Worm (Caenorhabditis elegans) whole organism, L1 larva: Measurements from ENCODE around the gene sdz-20.
A peak's percentile ranks its signal among the peaks of the same experiment; 100 is the strongest.

Source experiments
- C04F5.9 ChIP-seq: sonication (generic microtip); optimal IDR thresholded peaks from 2 replicates; lab custom pipeline; 2016; ENCODE audit warnings: missing genetic modification characterization, missing compliant biosample characterization
- F16B12.6 ChIP-seq: fragments of 150-350 bp; optimal IDR thresholded peaks from 2 replicates; lab custom pipeline; 2014; ENCODE audit warnings: missing biosample characterization, missing genetic modification characterization
- blmp-1 ChIP-seq: fragments of 150-350 bp; optimal IDR thresholded peaks from 2 replicates; lab custom pipeline; 2014; ENCODE audit warnings: missing biosample characterization, missing genetic modification characterization
- ceh-63 ChIP-seq: fragments of 200-800 bp; sonication (Bioruptor generic); optimal IDR thresholded peaks from 2 replicates; lab custom pipeline; 2018; ENCODE audit warnings: mild to moderate bottlenecking, missing genetic modification characterization, missing compliant biosample characterization
- ceh-8 ChIP-seq: fragments of 200-800 bp; sonication (Bioruptor generic); optimal IDR thresholded peaks from 2 replicates; lab custom pipeline; 2018; ENCODE audit warnings: mild to moderate bottlenecking, missing genetic modification characterization, moderate library complexity, missing compliant biosample characterization
- ceh-82 ChIP-seq, 3 experiments: fragments of 150-350 bp in 1 of 3; sonication (generic microtip) in 2 of 3; optimal IDR thresholded peaks; 2 replicates each; lab custom pipeline; 2014 to 2017; ENCODE audit warnings: missing biosample characterization in 3 of 3, missing genetic modification characterization in 3 of 3
- ceh-88 ChIP-seq: fragments of 200-800 bp; sonication (Bioruptor generic); IDR thresholded peaks from 2 replicates; pipeline ENCODE4 v1.3.6; 2022; ENCODE audit warnings: missing genetic modification characterization, missing compliant biosample characterization
- dsc-1 ChIP-seq: sonication (generic microtip); optimal IDR thresholded peaks from 2 replicates; lab custom pipeline; 2016; ENCODE audit warnings: mild to moderate bottlenecking, missing genetic modification characterization, missing compliant biosample characterization
- efl-1 ChIP-seq, 4 experiments: fragments of 150-350 bp; optimal IDR thresholded peaks in 3 of 4; peaks in 1 of 4; 1 replicate in 1 of 4; 2 replicates in 3 of 4; lab custom pipeline; 2014; ENCODE audit warnings: missing biosample characterization in 2 of 4, missing genetic modification characterization in 2 of 4, missing genetic modification reagents in 2 of 4
- egl-13 ChIP-seq: sonication (generic microtip); optimal IDR thresholded peaks from 2 replicates; lab custom pipeline; 2016; ENCODE audit warnings: missing genotype, missing genetic modification reagents, missing genetic modification characterization, missing compliant biosample characterization
- fkh-4 ChIP-seq: sonication (generic microtip); optimal IDR thresholded peaks from 2 replicates; lab custom pipeline; 2016; ENCODE audit warnings: missing compliant biosample characterization, missing genetic modification characterization, borderline replicate concordance
- fkh-8 ChIP-seq: sonication (generic microtip); optimal IDR thresholded peaks from 2 replicates; lab custom pipeline; 2016; ENCODE audit warnings: mild to moderate bottlenecking, missing genetic modification characterization, missing compliant biosample characterization
- fos-1 ChIP-seq: fragments of 150-350 bp; optimal IDR thresholded peaks from 2 replicates; lab custom pipeline; 2014; ENCODE audit warnings: missing biosample characterization, missing genetic modification characterization
- hlh-17 ChIP-seq: fragments of 200-800 bp; sonication (Bioruptor generic); optimal IDR thresholded peaks from 2 replicates; lab custom pipeline; 2018; ENCODE audit warnings: missing genetic modification characterization, mild to moderate bottlenecking, missing compliant biosample characterization, moderate library complexity, borderline replicate concordance
- hpl-2 ChIP-seq: fragments of 150-350 bp; optimal IDR thresholded peaks from 2 replicates; lab custom pipeline; 2014; ENCODE audit warnings: missing biosample characterization, missing genetic modification reagents, missing genetic modification characterization
- isw-1 ChIP-seq: fragments of 200-800 bp; sonication (Bioruptor generic); IDR thresholded peaks from 2 replicates; pipeline ENCODE4 v1.3.6; 2022; ENCODE audit warnings: missing genetic modification characterization, missing compliant biosample characterization
- jun-1 ChIP-seq: fragments of 150-350 bp; optimal IDR thresholded peaks from 2 replicates; lab custom pipeline; 2014; ENCODE audit warnings: missing biosample characterization, missing genetic modification reagents, missing genetic modification characterization
- lin-14 ChIP-seq: fragments of 200-800 bp; sonication (Bioruptor generic); optimal IDR thresholded peaks from 2 replicates; lab custom pipeline; 2018; ENCODE audit warnings: mild to moderate bottlenecking, missing genetic modification characterization, moderate library complexity, missing compliant biosample characterization
- lin-15B ChIP-seq: fragments of 150-350 bp; sonication (generic microtip); optimal IDR thresholded peaks from 3 replicates; lab custom pipeline; 2014; ENCODE audit warnings: missing biosample characterization, missing genetic modification characterization
- lin-35 ChIP-seq, 2 experiments: fragments of 150-350 bp; optimal IDR thresholded peaks; 2 replicates each; lab custom pipeline; 2014; ENCODE audit warnings: missing biosample characterization in 2 of 2, missing genetic modification characterization in 2 of 2, missing genetic modification reagents in 2 of 2
- lin-39 ChIP-seq: fragments of 150-350 bp; optimal IDR thresholded peaks from 2 replicates; lab custom pipeline; 2014; ENCODE audit warnings: missing biosample characterization, missing genetic modification reagents, missing genetic modification characterization
- lsy-2 ChIP-seq, 2 experiments: fragments of 150-350 bp; optimal IDR thresholded peaks; 2 replicates each; lab custom pipeline; 2014; ENCODE audit warnings: missing biosample characterization in 2 of 2, missing genetic modification characterization in 2 of 2
- mep-1 ChIP-seq: fragments of 150-350 bp; optimal IDR thresholded peaks from 2 replicates; lab custom pipeline; 2014; ENCODE audit warnings: missing biosample characterization, missing genetic modification characterization
- nhr-12 ChIP-seq: sonication (generic microtip); optimal IDR thresholded peaks from 2 replicates; lab custom pipeline; 2017; ENCODE audit warnings: missing biosample characterization, missing genetic modification characterization
- nhr-19 ChIP-seq: fragments of 200-800 bp; sonication (Bioruptor generic); conservative IDR thresholded peaks from 2 replicates; pipeline ENCODE4 v1.3.6; 2022; ENCODE audit warnings: missing genetic modification characterization, missing compliant biosample characterization
- nhr-20 ChIP-seq: sonication (generic microtip); optimal IDR thresholded peaks from 2 replicates; lab custom pipeline; 2016; ENCODE audit warnings: mild to moderate bottlenecking, missing genetic modification characterization, missing compliant biosample characterization
- nhr-28 ChIP-seq: fragments of 150-350 bp; optimal IDR thresholded peaks from 2 replicates; lab custom pipeline; 2014; ENCODE audit warnings: missing biosample characterization, missing genetic modification characterization
- nhr-47 ChIP-seq: sonication (generic microtip); optimal IDR thresholded peaks from 2 replicates; lab custom pipeline; 2016; ENCODE audit warnings: mild to moderate bottlenecking, missing genetic modification characterization, moderate library complexity, missing compliant biosample characterization
- nhr-71 ChIP-seq: sonication (generic microtip); optimal IDR thresholded peaks from 2 replicates; lab custom pipeline; 2016; ENCODE audit warnings: mild to moderate bottlenecking, missing genetic modification characterization, moderate library complexity, missing compliant biosample characterization
- nhr-77 ChIP-seq: fragments of 150-350 bp; optimal IDR thresholded peaks from 2 replicates; lab custom pipeline; 2014; ENCODE audit warnings: missing biosample characterization, missing genetic modification characterization
- nhr-84 ChIP-seq: sonication (generic microtip); optimal IDR thresholded peaks from 2 replicates; lab custom pipeline; 2017; ENCODE audit warnings: missing biosample characterization, missing genetic modification characterization
- nhr-90 ChIP-seq: sonication (generic microtip); optimal IDR thresholded peaks from 2 replicates; lab custom pipeline; 2016; ENCODE audit warnings: mild to moderate bottlenecking, missing genetic modification characterization, missing compliant biosample characterization; ENCODE audit not compliant: poor library complexity
- pax-3 ChIP-seq: fragments of 200-800 bp; sonication (Bioruptor generic); optimal IDR thresholded peaks from 2 replicates; lab custom pipeline; 2018; ENCODE audit warnings: mild to moderate bottlenecking, missing genetic modification characterization, moderate library complexity, missing compliant biosample characterization
- sox-4 ChIP-seq: sonication (generic microtip); optimal IDR thresholded peaks from 2 replicates; lab custom pipeline; 2016; ENCODE audit warnings: missing genetic modification characterization, missing compliant biosample characterization
- swsn-7 ChIP-seq: sonication (generic microtip); optimal IDR thresholded peaks from 2 replicates; lab custom pipeline; 2016; ENCODE audit warnings: missing genetic modification characterization, missing compliant biosample characterization
- tbx-2 ChIP-seq: sonication (generic microtip); optimal IDR thresholded peaks from 2 replicates; lab custom pipeline; 2016; ENCODE audit warnings: missing genetic modification characterization, missing compliant biosample characterization
- zip-4 ChIP-seq: fragments of 200-800 bp; sonication (Bioruptor generic); optimal IDR thresholded peaks from 2 replicates; lab custom pipeline; 2018; ENCODE audit warnings: mild to moderate bottlenecking, missing genetic modification characterization, moderate library complexity, missing compliant biosample characterization
- ztf-4 ChIP-seq: fragments of 150-350 bp; optimal IDR thresholded peaks from 2 replicates; lab custom pipeline; 2014; ENCODE audit warnings: missing biosample characterization, missing genetic modification characterization

The sdz-20 gene

DNA sequence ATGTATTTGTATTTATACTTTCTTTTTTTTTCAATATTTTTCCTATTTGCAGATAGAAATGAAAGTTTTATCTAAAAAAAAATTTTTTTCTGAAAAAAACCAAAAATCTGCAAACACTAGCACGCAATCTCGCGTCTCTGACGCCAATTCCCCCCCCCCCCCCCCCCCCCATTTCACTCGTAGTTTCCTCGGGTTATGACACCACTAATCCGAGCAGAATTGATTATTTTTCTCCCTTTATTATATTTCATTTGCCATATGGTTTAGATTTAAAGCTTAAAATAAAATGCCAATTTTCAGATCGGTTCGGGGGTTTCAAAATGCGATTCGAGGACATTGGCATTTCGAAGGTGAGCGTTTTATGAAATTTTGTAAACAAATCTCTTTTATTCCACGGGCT, 12.9 kb downstream of the sdz-20 start, which contains the start of gene mtm-6:
mtm-6 (plus strand) TSS at position 301 of the 400 bp plus-strand sequence.
- TF ChIP-seq F16B12.6 (tag; lab: Kevin White, UChicago) (peak; percentile 70), nhr-90 (tag; lab: Kevin White, UChicago) (no peak), lsy-2 (tag; optimal IDR thresholded peaks at IDR 0.05; lab: Kevin White, UChicago) (peak in 1 of 2 experiments; percentile 23), pax-3 (tag; lab: Kevin White, UChicago) (no peak)

DNA sequence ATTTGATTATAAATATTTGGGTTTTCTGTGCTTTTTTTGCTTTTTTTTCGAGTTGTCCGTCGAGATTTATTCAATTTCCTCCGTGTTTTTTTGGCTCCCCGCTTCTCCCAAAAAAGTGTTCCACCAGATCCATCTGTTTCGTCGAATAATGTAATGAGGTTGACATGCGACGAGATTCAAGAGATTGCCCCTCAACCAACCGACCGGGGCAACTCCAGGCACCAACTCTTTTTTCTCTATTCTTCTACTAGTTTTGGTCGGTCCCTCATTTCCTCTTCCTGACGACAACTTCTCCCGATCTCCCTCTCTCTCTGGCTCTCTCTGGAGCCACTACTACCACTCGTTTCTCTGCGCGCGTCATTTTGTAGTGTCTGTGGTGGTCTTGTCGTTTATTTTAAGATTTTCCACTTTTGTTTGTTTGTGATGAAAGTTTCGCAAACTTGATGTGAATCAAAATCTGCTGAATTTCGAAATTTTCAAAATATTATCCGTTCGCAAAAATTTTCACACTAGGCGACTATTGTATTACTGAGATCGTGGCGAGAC, 14.0 kb downstream of the sdz-20 start:
- peak; percentile 28 for TF ChIP-seq tbx-2
- TF ChIP-seq ceh-82 (tag; optimal IDR thresholded peaks at IDR 0.05; lab: Kevin White, UChicago), result peak in 2 of 3 experiments; percentile 7 to 48
- TF ChIP-seq lsy-2 (tag; optimal IDR thresholded peaks at IDR 0.05; lab: Kevin White, UChicago), result peak in 1 of 2 experiments; percentile 18
- peak; percentile 9 for TF ChIP-seq fkh-8
- TF ChIP-seq lin-14 (GFP tag; lab: Kevin White, UChicago), result peak; percentile 77
- no peak for TF ChIP-seq nhr-77 (tag; lab: Kevin White, UChicago)
- TF ChIP-seq swsn-7 (tag; lab: Kevin White, UChicago), result peak; percentile 0
- TF ChIP-seq nhr-71 (tag; lab: Kevin White, UChicago), result peak; percentile 33
- peak; percentile 66 for TF ChIP-seq dsc-1 (tag; lab: Kevin White, UChicago)
- TF ChIP-seq isw-1 (GFP tag; lab: Robert Waterston, UW), result 0 out of 2 replicates have a peak, but pooled peaks have one; percentile 12
- peak; percentile 11 for TF ChIP-seq nhr-47 (tag; lab: Kevin White, UChicago)
- no peak for TF ChIP-seq fos-1 (tag; lab: Kevin White, UChicago)
- peak; percentile 1 for TF ChIP-seq fkh-4
- no peak for TF ChIP-seq ceh-8 (GFP tag; lab: Kevin White, UChicago)
- peak in 1 of 2 experiments; percentile 3 for TF ChIP-seq efl-1 (optimal IDR thresholded peaks at IDR 0.05; lab: Kevin White, UChicago)
- TF ChIP-seq efl-1 (GFP tag; optimal IDR thresholded peaks at IDR 0.05 in 1 of 2; lab: Kevin White, UChicago), result no peak
- TF ChIP-seq, all 84 proteins: peak for 12

DNA sequence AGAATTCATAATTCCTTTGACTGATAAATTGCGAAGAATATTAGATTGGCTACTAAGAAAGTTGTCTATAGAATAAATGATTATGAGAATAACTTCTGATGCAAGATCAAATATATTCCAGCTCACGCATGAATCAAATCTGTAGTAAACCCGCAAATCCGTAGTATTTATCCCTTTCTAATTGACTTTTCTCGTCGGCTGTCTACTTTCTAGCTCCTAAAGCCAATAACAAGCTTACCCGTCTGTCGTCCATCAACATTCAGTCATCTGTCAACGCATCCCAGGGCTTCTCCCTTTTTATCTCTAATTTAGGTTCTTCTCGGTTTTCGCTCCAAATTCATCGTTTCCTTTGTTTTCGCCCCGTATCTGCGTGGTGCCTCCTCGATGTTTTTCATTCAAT, 15.0 kb downstream of the sdz-20 start:
- TF ChIP-seq zip-4 (no peak), nhr-47 (tag; lab: Kevin White, UChicago) (peak; percentile 28), dsc-1 (tag; lab: Kevin White, UChicago) (peak; percentile 78), nhr-71 (tag; lab: Kevin White, UChicago) (peak; percentile 10), ceh-88 (GFP tag; lab: Robert Waterston, UW) (no peak), fkh-8 (peak; percentile 21), ceh-82 (tag; optimal IDR thresholded peaks at IDR 0.05; lab: Kevin White, UChicago) (peak in 1 of 3 experiments; percentile 6)
- TF ChIP-seq, all 84 proteins: peak for 5

DNA sequence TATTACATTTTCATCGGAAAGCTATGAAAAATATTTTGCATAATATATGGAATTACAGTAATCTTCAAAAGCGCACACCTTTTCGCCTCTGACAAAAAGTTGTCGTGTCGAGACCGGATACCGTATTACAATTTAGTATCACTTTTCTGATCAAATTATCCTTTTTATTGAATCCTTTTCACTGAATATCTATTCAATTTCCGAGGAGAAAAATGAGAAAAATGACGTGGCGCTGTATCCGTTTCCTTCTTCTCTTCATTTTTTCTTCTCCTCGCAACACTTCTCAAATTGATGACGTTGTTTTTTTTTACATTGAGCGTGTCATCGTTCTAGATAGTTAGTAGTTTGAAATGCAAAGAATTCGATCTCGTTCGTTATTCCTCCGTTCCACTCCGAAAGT, 17.1 kb downstream of the sdz-20 start:
- TF ChIP-seq lsy-2 (tag; optimal IDR thresholded peaks at IDR 0.05; lab: Kevin White, UChicago) (peak in 1 of 2 experiments; percentile 12), swsn-7 (tag; lab: Kevin White, UChicago) (no peak), egl-13 (no peak), lin-14 (GFP tag; lab: Kevin White, UChicago) (peak; percentile 66), nhr-84 (tag; lab: Kevin White, UChicago) (no peak), nhr-71 (tag; lab: Kevin White, UChicago) (peak; percentile 3)

DNA sequence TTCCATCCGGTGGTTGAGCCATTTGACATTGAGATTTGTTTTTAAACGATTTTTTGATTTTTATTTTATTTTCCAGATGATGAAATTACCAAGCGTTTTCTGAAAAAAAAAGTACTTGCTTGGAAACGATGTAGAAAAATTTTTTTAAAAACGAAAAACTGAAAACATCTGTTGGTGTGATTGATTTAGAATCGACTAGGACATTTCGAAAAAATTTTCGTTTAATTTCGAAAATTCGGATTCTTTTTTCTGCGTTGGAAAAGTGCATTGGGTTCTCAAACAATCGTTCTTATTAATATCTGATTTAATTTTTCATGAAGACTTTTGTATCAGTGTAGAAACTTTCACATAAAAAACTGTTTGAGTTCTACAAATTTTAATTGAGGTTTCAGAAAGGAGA, 25.4 kb downstream of the sdz-20 start, which contains the start of gene F53A2.9:
F53A2.9 (minus strand) TSS at position 101 of the 400 bp plus-strand sequence.
- TF ChIP-seq egl-13, result no peak
- TF ChIP-seq, all 84 proteins: peak for 0

DNA sequence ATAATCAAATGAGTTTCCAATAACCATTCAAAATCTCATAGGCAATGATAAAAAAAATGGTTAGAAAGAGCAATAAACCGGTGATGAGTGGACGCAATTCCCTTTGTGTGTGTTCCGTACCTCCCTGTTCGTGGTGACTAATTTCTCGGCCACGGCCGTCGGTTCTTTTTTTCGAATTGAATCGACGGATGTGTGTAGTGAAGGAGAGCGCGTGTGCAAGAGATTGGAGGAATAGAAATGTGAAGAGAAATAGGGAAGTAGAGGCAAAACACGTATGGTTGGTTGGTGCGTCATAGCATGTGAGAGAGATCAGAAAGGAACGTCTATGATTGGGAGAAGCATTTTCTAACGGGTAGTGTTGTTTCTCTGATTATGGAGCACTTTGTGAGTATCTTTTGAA, 26.0 kb downstream of the sdz-20 start:
- TF ChIP-seq nhr-20 (tag; lab: Kevin White, UChicago), result peak; percentile 21
- TF ChIP-seq ztf-4 (tag; lab: Kevin White, UChicago), result no peak
- TF ChIP-seq nhr-19, result no peak
- no peak for TF ChIP-seq hlh-17 (GFP tag; lab: Kevin White, UChicago)
- TF ChIP-seq ceh-63, result no peak
- peak; percentile 37 for TF ChIP-seq fos-1 (tag; lab: Kevin White, UChicago)
- peak; percentile 4 for TF ChIP-seq lin-15B
- no peak for TF ChIP-seq sox-4
- peak; percentile 36 to 58 for TF ChIP-seq lin-35 (GFP tag; optimal IDR thresholded peaks at IDR 0.05; lab: Kevin White, UChicago)
- TF ChIP-seq F16B12.6 (tag; lab: Kevin White, UChicago), result peak; percentile 56
- peak in 1 of 3 experiments; percentile 69 for TF ChIP-seq ceh-82 (tag; optimal IDR thresholded peaks at IDR 0.05; lab: Kevin White, UChicago)
- no peak for TF ChIP-seq fkh-4
- no peak for TF ChIP-seq mep-1 (tag; lab: Kevin White, UChicago)
- TF ChIP-seq hpl-2 (GFP tag; lab: Kevin White, UChicago), result no peak
- peak; percentile 58 for TF ChIP-seq blmp-1
- TF ChIP-seq nhr-12 (tag; lab: Kevin White, UChicago), result no peak
- TF ChIP-seq lin-14 (GFP tag; lab: Kevin White, UChicago), result peak; percentile 98
- no peak for TF ChIP-seq lin-39 (tag; lab: Kevin White, UChicago)
- no peak for TF ChIP-seq C04F5.9 (tag; lab: Kevin White, UChicago)
- no peak for TF ChIP-seq pax-3 (tag; lab: Kevin White, UChicago)
- peak; percentile 18 for TF ChIP-seq jun-1 (tag; lab: Kevin White, UChicago)
- TF ChIP-seq nhr-28 (tag; lab: Kevin White, UChicago), result no peak
